Worm (Caenorhabditis elegans) whole organism, L2 larva: ENCODE data around the gene nspd-5.
A peak's percentile ranks its signal among the peaks of the same experiment; 100 is the strongest.

Experiments
- C34F6.9 ChIP-seq: fragments of 150-350 bp; optimal IDR thresholded peaks from 2 replicates; lab custom pipeline; 2014; ENCODE audit warnings: missing biosample characterization, missing genetic modification characterization
- F13H6.1 ChIP-seq: sonication (generic microtip); optimal IDR thresholded peaks from 2 replicates; lab custom pipeline; 2016; ENCODE audit warnings: missing genetic modification characterization, missing compliant biosample characterization
- R02D3.7 ChIP-seq: fragments of 150-350 bp; optimal IDR thresholded peaks from 2 replicates; lab custom pipeline; 2014; ENCODE audit warnings: missing biosample characterization, missing genetic modification characterization
- Y55F3AM.14 ChIP-seq: fragments of 200-800 bp; sonication (Bioruptor generic); optimal IDR thresholded peaks from 2 replicates; lab custom pipeline; 2018; ENCODE audit warnings: mild to moderate bottlenecking, missing genetic modification characterization, missing compliant biosample characterization
- ZK546.5 ChIP-seq: sonication (generic microtip); optimal IDR thresholded peaks from 2 replicates; lab custom pipeline; 2017; ENCODE audit warnings: missing biosample characterization, missing genetic modification characterization
- alr-1 ChIP-seq: fragments of 150-350 bp; optimal IDR thresholded peaks from 2 replicates; lab custom pipeline; 2014; ENCODE audit warnings: missing biosample characterization, missing genetic modification characterization
- aly-2 ChIP-seq: fragments of 150-350 bp; optimal IDR thresholded peaks from 2 replicates; lab custom pipeline; 2014; ENCODE audit warnings: missing biosample characterization, missing genetic modification characterization
- ama-1 ChIP-seq: fragments of 150-350 bp; optimal IDR thresholded peaks from 2 replicates; lab custom pipeline; 2018; ENCODE audit warnings: inconsistent platforms
- blmp-1 ChIP-seq: sonication (generic microtip); optimal IDR thresholded peaks from 2 replicates; lab custom pipeline; 2017; ENCODE audit warnings: missing genetic modification characterization, mild to moderate bottlenecking, missing compliant biosample characterization, antibody characterized with exemption, moderate library complexity; ENCODE audit not compliant: insufficient read depth
- ceh-16 ChIP-seq: fragments of 150-350 bp; optimal IDR thresholded peaks from 2 replicates; lab custom pipeline; 2014; ENCODE audit warnings: missing biosample characterization, missing genetic modification characterization
- ceh-82 ChIP-seq: fragments of 150-350 bp; optimal IDR thresholded peaks from 2 replicates; lab custom pipeline; 2014; ENCODE audit warnings: missing biosample characterization, missing genetic modification characterization
- crh-2 ChIP-seq: sonication (generic microtip); optimal IDR thresholded peaks from 2 replicates; lab custom pipeline; 2017; ENCODE audit warnings: missing biosample characterization, missing genetic modification characterization
- dmd-4 ChIP-seq: sonication (generic microtip); optimal IDR thresholded peaks from 2 replicates; lab custom pipeline; 2017; ENCODE audit warnings: missing biosample characterization, missing genetic modification characterization
- egl-27 ChIP-seq: sonication (generic microtip); optimal IDR thresholded peaks from 3 replicates; lab custom pipeline; 2017; ENCODE audit warnings: missing biosample characterization, missing genetic modification reagents, missing genetic modification characterization
- elt-1 ChIP-seq: fragments of 150-350 bp; optimal IDR thresholded peaks from 2 replicates; lab custom pipeline; 2014; ENCODE audit warnings: missing biosample characterization, missing genetic modification characterization
- elt-3 ChIP-seq: sonication (generic microtip); optimal IDR thresholded peaks from 2 replicates; lab custom pipeline; 2017; ENCODE audit warnings: missing biosample characterization, missing genetic modification characterization
- fos-1 ChIP-seq: fragments of 150-350 bp; optimal IDR thresholded peaks from 2 replicates; lab custom pipeline; 2014; ENCODE audit warnings: missing biosample characterization, missing genetic modification characterization
- gmeb-1 ChIP-seq: fragments of 150-350 bp; optimal IDR thresholded peaks from 2 replicates; lab custom pipeline; 2014; ENCODE audit warnings: missing biosample characterization, missing genetic modification characterization
- lin-11 ChIP-seq: fragments of 150-350 bp; sonication (generic microtip); optimal IDR thresholded peaks from 2 replicates; lab custom pipeline; 2014; ENCODE audit warnings: missing biosample characterization, missing genetic modification characterization, inconsistent platforms, mixed read lengths
- lin-13 ChIP-seq: fragments of 150-350 bp; optimal IDR thresholded peaks from 2 replicates; lab custom pipeline; 2014; ENCODE audit warnings: missing biosample characterization, missing genetic modification reagents, missing genetic modification characterization
- lin-39 ChIP-seq: fragments of 150-350 bp; optimal IDR thresholded peaks from 2 replicates; lab custom pipeline; 2014; ENCODE audit warnings: missing biosample characterization, missing genetic modification reagents, missing genetic modification characterization
- lsy-2 ChIP-seq, 2 experiments: fragments of 150-350 bp in 1 of 2; sonication (generic microtip) in 1 of 2; optimal IDR thresholded peaks; 2 replicates each; lab custom pipeline; 2014 to 2017; ENCODE audit warnings: missing biosample characterization in 2 of 2, missing genetic modification characterization in 2 of 2
- mab-5 ChIP-seq: fragments of 150-350 bp; optimal IDR thresholded peaks from 2 replicates; lab custom pipeline; 2014; ENCODE audit warnings: missing biosample characterization, missing genetic modification characterization
- mbf-1 ChIP-seq: sonication (generic microtip); optimal IDR thresholded peaks from 2 replicates; lab custom pipeline; 2017; ENCODE audit warnings: missing biosample characterization, missing genetic modification characterization
- mdl-1 ChIP-seq, 2 experiments: fragments of 150-350 bp in 1 of 2; sonication (generic microtip) in 1 of 2; optimal IDR thresholded peaks; 2 replicates each; lab custom pipeline; 2017; ENCODE audit warnings: missing biosample characterization in 2 of 2, missing genetic modification characterization in 2 of 2
- nhr-10 ChIP-seq: sonication (generic microtip); optimal IDR thresholded peaks from 2 replicates; lab custom pipeline; 2017; ENCODE audit warnings: missing biosample characterization, missing genetic modification characterization
- nhr-11 ChIP-seq: fragments of 150-350 bp; optimal IDR thresholded peaks from 2 replicates; lab custom pipeline; 2014; ENCODE audit warnings: missing biosample characterization, missing genetic modification characterization
- nhr-12 ChIP-seq: fragments of 150-350 bp; optimal IDR thresholded peaks from 2 replicates; lab custom pipeline; 2014; ENCODE audit warnings: missing biosample characterization, missing genetic modification characterization
- nhr-129 ChIP-seq: fragments of 150-350 bp; optimal IDR thresholded peaks from 2 replicates; lab custom pipeline; 2014; ENCODE audit warnings: missing biosample characterization, missing genetic modification characterization
- nhr-21 ChIP-seq: fragments of 150-350 bp; optimal IDR thresholded peaks from 2 replicates; lab custom pipeline; 2014; ENCODE audit warnings: missing biosample characterization, missing genetic modification characterization
- nhr-23 ChIP-seq: fragments of 150-350 bp; optimal IDR thresholded peaks from 2 replicates; lab custom pipeline; 2014; ENCODE audit warnings: missing biosample characterization, missing genetic modification reagents, missing genetic modification characterization
- nhr-237 ChIP-seq: fragments of 150-350 bp; optimal IDR thresholded peaks from 2 replicates; lab custom pipeline; 2014; ENCODE audit warnings: missing biosample characterization, missing genetic modification characterization
- nhr-25 ChIP-seq: fragments of 150-350 bp; sonication (generic microtip); optimal IDR thresholded peaks from 3 replicates; lab custom pipeline; 2014; ENCODE audit warnings: missing biosample characterization, missing genetic modification characterization
- nhr-6 ChIP-seq: fragments of 150-350 bp; optimal IDR thresholded peaks from 2 replicates; lab custom pipeline; 2014; ENCODE audit warnings: missing biosample characterization, missing genetic modification characterization
- nhr-77 ChIP-seq: fragments of 150-350 bp; optimal IDR thresholded peaks from 2 replicates; lab custom pipeline; 2014; ENCODE audit warnings: missing biosample characterization, missing genetic modification characterization
- peb-1 ChIP-seq: fragments of 150-350 bp; optimal IDR thresholded peaks from 2 replicates; lab custom pipeline; 2014; ENCODE audit warnings: missing biosample characterization, missing genetic modification characterization
- sem-4 ChIP-seq: fragments of 150-350 bp; optimal IDR thresholded peaks from 2 replicates; lab custom pipeline; 2014; ENCODE audit warnings: missing biosample characterization, missing genetic modification reagents, missing genetic modification characterization
- skn-1 ChIP-seq: sonication (generic microtip); optimal IDR thresholded peaks from 2 replicates; lab custom pipeline; 2017; ENCODE audit warnings: missing biosample characterization, missing genetic modification characterization
- sma-3 ChIP-seq: sonication (generic microtip); optimal IDR thresholded peaks from 2 replicates; lab custom pipeline; 2016; ENCODE audit warnings: missing genetic modification reagents, missing genetic modification characterization, missing compliant biosample characterization
- sma-9 ChIP-seq, 2 experiments: fragments of 150-350 bp in 1 of 2; sonication (generic microtip) in 1 of 2; optimal IDR thresholded peaks; 2 replicates each; lab custom pipeline; 2014 to 2016; ENCODE audit warnings: missing genetic modification characterization in 2 of 2, mild to moderate bottlenecking in 1 of 2, missing biosample characterization in 1 of 2, missing compliant biosample characterization in 1 of 2, missing genetic modification reagents in 1 of 2, moderate library complexity in 1 of 2
- snpc-4 ChIP-seq: fragments of 150-350 bp; optimal IDR thresholded peaks from 2 replicates; lab custom pipeline; 2014; ENCODE audit warnings: missing biosample characterization, missing genetic modification characterization
- unc-39 ChIP-seq: fragments of 150-350 bp; optimal IDR thresholded peaks from 2 replicates; lab custom pipeline; 2014; ENCODE audit warnings: missing biosample characterization, missing genetic modification characterization
- unc-55 ChIP-seq: fragments of 150-350 bp; sonication (generic microtip); optimal IDR thresholded peaks from 3 replicates; lab custom pipeline; 2014; ENCODE audit warnings: missing biosample characterization, missing genetic modification reagents, missing genetic modification characterization
- unc-62 ChIP-seq: fragments of 150-350 bp; optimal IDR thresholded peaks from 2 replicates; lab custom pipeline; 2014; ENCODE audit warnings: missing biosample characterization, missing genetic modification reagents, missing genetic modification characterization
- zag-1 ChIP-seq: fragments of 150-350 bp; optimal IDR thresholded peaks from 2 replicates; lab custom pipeline; 2014; ENCODE audit warnings: missing biosample characterization, missing genetic modification characterization
- ztf-1 ChIP-seq: fragments of 200-800 bp; sonication (Bioruptor generic); conservative IDR thresholded peaks from 2 replicates; pipeline ENCODE4 v1.3.6; 2022; ENCODE audit warnings: missing genetic modification characterization, missing compliant biosample characterization
- ztf-11 ChIP-seq: sonication (generic microtip); optimal IDR thresholded peaks from 2 replicates; lab custom pipeline; 2017; ENCODE audit warnings: missing biosample characterization, missing genetic modification characterization
- ztf-4 ChIP-seq: fragments of 150-350 bp; optimal IDR thresholded peaks from 2 replicates; lab custom pipeline; 2014; ENCODE audit warnings: missing biosample characterization, missing genetic modification characterization

nspd-5 gene

DNA sequence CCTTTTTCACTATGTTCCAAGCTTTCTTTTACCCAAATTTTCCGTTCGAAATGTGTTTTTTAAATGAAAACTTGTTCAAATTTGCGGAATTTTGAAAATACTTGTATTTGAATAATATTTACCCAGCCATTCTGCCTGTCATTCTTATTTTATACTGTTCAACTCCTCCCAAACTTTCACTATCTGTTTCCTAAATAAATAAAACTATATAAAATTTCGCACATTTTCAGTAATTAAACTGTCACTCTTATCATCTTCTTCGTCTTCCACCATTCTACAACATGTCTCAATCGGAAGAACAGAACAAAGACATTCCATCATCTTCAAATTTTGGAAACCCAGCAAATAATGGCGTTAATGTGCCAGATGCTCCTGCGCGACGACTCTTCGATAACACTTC lies 44.6 kb upstream of the nspd-5 start, which contains the start of gene btbd-10:
Gene btbd-10, plus strand, starts transcription at position 231 of the 400 bp plus-strand sequence.
- TF ChIP-seq fos-1 (no peak), nhr-25 (no peak), nhr-237 (tag; lab: Kevin White, UChicago) (no peak), ztf-11 (no peak), unc-62 (GFP tag; lab: Kevin White, UChicago) (no peak), Y55F3AM.14 (GFP tag; lab: Kevin White, UChicago) (no peak), lin-13 (no peak), blmp-1 (tag; lab: Kevin White, UChicago) (no peak)

DNA sequence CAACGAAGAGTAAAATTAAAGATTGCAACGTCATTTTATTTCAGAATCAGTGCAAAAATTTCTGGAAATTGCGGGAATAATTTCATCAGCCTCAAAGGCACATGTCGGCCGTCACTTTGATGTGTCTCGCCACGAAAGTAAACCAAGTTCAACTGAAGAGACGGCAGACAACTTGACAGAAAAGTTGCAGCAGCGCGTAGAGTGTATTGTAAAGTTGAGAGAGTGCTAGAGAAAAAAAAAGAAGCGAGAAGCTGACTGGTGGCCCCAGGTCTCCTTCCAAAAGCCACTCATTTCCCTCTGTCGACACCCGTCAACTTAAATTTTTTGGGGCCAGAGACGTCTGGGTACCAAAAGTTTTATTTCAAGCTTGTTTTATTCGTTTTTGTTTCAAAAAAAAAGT lies 44.1 kb upstream of the nspd-5 start:
- TF ChIP-seq gmeb-1 (tag; lab: Kevin White, UChicago) (peak; percentile 71), ZK546.5 (tag; lab: Kevin White, UChicago) (no peak), nhr-129 (tag; lab: Kevin White, UChicago) (peak; percentile 89), unc-62 (GFP tag; lab: Kevin White, UChicago) (no peak), ama-1 (lab: Kevin White, UChicago) (peak; percentile 59), zag-1 (tag; lab: Kevin White, UChicago) (peak; percentile 51), sem-4 (tag; lab: Kevin White, UChicago) (peak; percentile 43), ztf-11 (no peak), F13H6.1 (tag; lab: Kevin White, UChicago) (peak; percentile 76), lin-11 (tag; lab: Kevin White, UChicago) (peak; percentile 41), aly-2 (tag; lab: Kevin White, UChicago) (no peak), ceh-16 (tag; lab: Kevin White, UChicago) (no peak), nhr-25 (peak; percentile 69), fos-1 (peak; percentile 71), lin-39 (no peak), skn-1 (tag; lab: Kevin White, UChicago) (no peak), peb-1 (no peak), R02D3.7 (tag; lab: Kevin White, UChicago) (no peak), elt-3 (tag; lab: Kevin White, UChicago) (no peak), nhr-11 (no peak), C34F6.9 (peak; percentile 92), alr-1 (tag; lab: Kevin White, UChicago) (no peak), elt-1 (tag; lab: Kevin White, UChicago) (no peak), snpc-4 (tag; lab: Kevin White, UChicago) (peak; percentile 64), ztf-1 (GFP tag; lab: Robert Waterston, UW) (no peak), Y55F3AM.14 (GFP tag; lab: Kevin White, UChicago) (no peak), lin-13 (peak; percentile 58), dmd-4 (tag; lab: Kevin White, UChicago) (no peak), lsy-2 (tag; optimal IDR thresholded peaks at IDR 0.05; lab: Kevin White, UChicago) (peak in 1 of 2 experiments; percentile 83), mdl-1 (tag; optimal IDR thresholded peaks at IDR 0.05; lab: Kevin White, UChicago) (peak; percentile 38 to 59), nhr-21 (tag; lab: Kevin White, UChicago) (peak; percentile 31), sma-9 (GFP tag; optimal IDR thresholded peaks at IDR 0.05; lab: Kevin White, UChicago) (peak; percentile 70), sma-9 (tag; optimal IDR thresholded peaks at IDR 0.05; lab: Kevin White, UChicago) (no peak), ztf-4 (tag; lab: Kevin White, UChicago) (peak; percentile 39), sma-3 (GFP tag; lab: Kevin White, UChicago) (no peak), nhr-77 (tag; lab: Kevin White, UChicago) (no peak), nhr-10 (tag; lab: Kevin White, UChicago) (no peak), crh-2 (peak; percentile 87), nhr-6 (peak; percentile 6), mbf-1 (tag; lab: Kevin White, UChicago) (no peak), egl-27 (tag; lab: Kevin White, UChicago) (no peak), blmp-1 (tag; lab: Kevin White, UChicago) (no peak), nhr-12 (tag; lab: Kevin White, UChicago) (no peak), unc-55 (peak; percentile 93), unc-39 (tag; lab: Kevin White, UChicago) (no peak), ceh-82 (tag; lab: Kevin White, UChicago) (no peak), nhr-23 (tag; lab: Kevin White, UChicago) (no peak), mab-5 (peak; percentile 25), nhr-237 (tag; lab: Kevin White, UChicago) (no peak)
